Worm (Caenorhabditis elegans) whole organism, early embryonic: ENCODE results near the gene F11A10.6.

ENCODE experiments used
- ama-1 ChIP-seq: fragments of 150-350 bp; optimal IDR thresholded peaks from 2 replicates; lab custom pipeline; 2014
- ceh-36 ChIP-seq: sonication (generic microtip); optimal IDR thresholded peaks from 2 replicates; lab custom pipeline; 2016; ENCODE audit warnings: missing genetic modification characterization, inconsistent platforms, missing compliant biosample characterization
- ets-7 ChIP-seq: sonication (generic microtip); optimal IDR thresholded peaks from 2 replicates; lab custom pipeline; 2016; ENCODE audit warnings: missing genotype, missing genetic modification characterization, missing compliant biosample characterization
- hmbx-1 ChIP-seq: sonication (generic microtip); optimal IDR thresholded peaks from 2 replicates; lab custom pipeline; 2016; ENCODE audit warnings: mild to moderate bottlenecking, missing genetic modification characterization, missing compliant biosample characterization
- hmg-4 ChIP-seq: fragments of 200-800 bp; sonication (Bioruptor generic); optimal IDR thresholded peaks from 2 replicates; lab custom pipeline; 2018; ENCODE audit warnings: mild to moderate bottlenecking, missing genetic modification characterization, missing compliant biosample characterization
- pes-1 ChIP-seq: fragments of 200-800 bp; sonication (Bioruptor generic); IDR thresholded peaks from 2 replicates; pipeline ENCODE4 v1.3.6; 2022; ENCODE audit warnings: missing genetic modification reagents, missing genetic modification characterization, missing compliant biosample characterization
- sea-1 ChIP-seq: fragments of 200-800 bp; sonication (Bioruptor generic); conservative IDR thresholded peaks from 2 replicates; pipeline ENCODE4 v1.3.6; 2022; ENCODE audit warnings: missing genetic modification characterization, missing compliant biosample characterization
- tbx-11 ChIP-seq: fragments of 200-800 bp; sonication (Bioruptor generic); IDR thresholded peaks from 2 replicates; pipeline ENCODE4 v1.3.6; 2022; ENCODE audit warnings: missing genetic modification characterization, missing compliant biosample characterization
- tbx-37 ChIP-seq: fragments of 200-800 bp; sonication (Bioruptor generic); conservative IDR thresholded peaks from 2 replicates; pipeline ENCODE4 v1.3.6; 2022; ENCODE audit warnings: missing genetic modification reagents, missing genetic modification characterization, missing compliant biosample characterization
- tra-4 ChIP-seq: sonication (generic microtip); optimal IDR thresholded peaks from 2 replicates; lab custom pipeline; 2017; ENCODE audit warnings: missing genetic modification characterization, missing compliant biosample characterization

DNA sequence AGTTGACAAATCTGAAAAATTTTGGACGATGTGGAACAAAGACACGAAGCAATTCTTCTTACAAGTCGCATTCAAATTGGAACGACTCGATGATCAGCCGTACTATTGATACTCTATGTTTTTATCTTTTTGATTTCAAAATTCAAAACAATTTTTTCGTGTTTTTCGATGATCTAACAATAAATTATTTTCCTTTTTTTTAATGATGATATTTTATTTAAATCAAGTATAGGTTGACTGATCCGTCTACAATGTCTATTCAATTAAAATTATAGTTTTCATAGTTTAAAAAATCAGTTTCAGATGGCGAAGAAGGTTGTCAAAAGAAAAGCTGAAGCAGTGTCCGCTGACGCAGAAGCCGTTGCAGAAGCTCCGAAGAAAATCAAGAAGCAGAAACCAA, 4.3 kb downstream of the F11A10.6 start, which contains the start of gene rbm-34:
- TF ChIP-seq hmg-4 (GFP tag; lab: Kevin White, UChicago) (no peak), tra-4 (no peak), ets-7 (tag; lab: Kevin White, UChicago) (no peak), ama-1 (no peak), pes-1 (GFP tag; lab: Robert Waterston, UW) (no peak), hmbx-1 (no peak), sea-1 (no peak), tbx-11 (GFP tag; lab: Robert Waterston, UW) (no peak), tbx-37 (GFP tag; lab: Robert Waterston, UW) (no peak), ceh-36 (tag; lab: Kevin White, UChicago) (no peak)
